Fruit fly (Drosophila melanogaster): ENCODE results near the gene CG33664.

DNA sequence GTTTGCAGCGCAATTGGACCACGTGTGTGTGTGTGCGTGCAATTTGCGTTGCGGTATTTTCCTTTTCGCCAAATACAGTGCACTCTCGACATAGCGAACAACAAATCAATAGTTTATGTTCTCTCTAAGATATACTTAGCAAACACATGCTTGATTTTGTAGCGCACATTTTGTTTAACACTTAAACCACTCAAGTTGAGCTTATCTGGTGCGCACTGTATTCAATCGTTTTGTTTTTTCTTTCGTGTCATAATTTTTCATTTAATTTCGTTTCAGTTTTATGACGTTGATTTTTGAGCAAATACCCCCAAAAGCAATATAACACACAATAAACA lies 17.7 kb upstream of the CG33664 start:
- no peak for TF ChIP-seq CTCF (optimal IDR thresholded peaks at IDR 0.05)
- TF ChIP-seq CG8478 (optimal IDR thresholded peaks at IDR 0.05), result no peak
